Worm (Caenorhabditis elegans): ENCODE results near the gene F34D10.9.
A peak's percentile ranks its signal among the peaks of the same experiment; 100 is the strongest.

F34D10.9 gene

ce11 chrIII:3742090-3742489, 12.7 kb upstream of the F34D10.9 start:
- TF ChIP-seq fkh-2 (tag; optimal IDR thresholded peaks at IDR 0.05) (no peak), mml-1 (tag; optimal IDR thresholded peaks at IDR 0.05) (no peak), nhr-67 (tag; optimal IDR thresholded peaks at IDR 0.05) (no peak), nhr-77 (tag; optimal IDR thresholded peaks at IDR 0.05) (no peak), jun-1 (tag; optimal IDR thresholded peaks at IDR 0.05) (no peak), lsy-12 (tag; optimal IDR thresholded peaks at IDR 0.05) (no peak), nhr-11 (tag; optimal IDR thresholded peaks at IDR 0.05) (no peak), tbx-2 (tag; optimal IDR thresholded peaks at IDR 0.05) (no peak), elt-2 (tag; optimal IDR thresholded peaks at IDR 0.05) (no peak), nhr-237 (tag; optimal IDR thresholded peaks at IDR 0.05) (no peak), fos-1 (tag; optimal IDR thresholded peaks at IDR 0.05) (no peak)

- TF ChIP-seq fkh-2 (tag; optimal IDR thresholded peaks at IDR 0.05): no peak
- no peak for TF ChIP-seq nhr-237 (tag; optimal IDR thresholded peaks at IDR 0.05)
- TF ChIP-seq egl-27 (tag; optimal IDR thresholded peaks at IDR 0.05): no peak
- no peak for TF ChIP-seq lin-39 (tag; optimal IDR thresholded peaks at IDR 0.05)
- TF ChIP-seq pha-4 (tag; optimal IDR thresholded peaks at IDR 0.05): no peak
- TF ChIP-seq zag-1 (tag; optimal IDR thresholded peaks at IDR 0.05): no peak
- TF ChIP-seq R02D3.7 (tag; optimal IDR thresholded peaks at IDR 0.05): no peak
Observed at ce11 chrIII:3738331-3738730, 8.9 kb upstream of the F34D10.9 start.

DNA sequence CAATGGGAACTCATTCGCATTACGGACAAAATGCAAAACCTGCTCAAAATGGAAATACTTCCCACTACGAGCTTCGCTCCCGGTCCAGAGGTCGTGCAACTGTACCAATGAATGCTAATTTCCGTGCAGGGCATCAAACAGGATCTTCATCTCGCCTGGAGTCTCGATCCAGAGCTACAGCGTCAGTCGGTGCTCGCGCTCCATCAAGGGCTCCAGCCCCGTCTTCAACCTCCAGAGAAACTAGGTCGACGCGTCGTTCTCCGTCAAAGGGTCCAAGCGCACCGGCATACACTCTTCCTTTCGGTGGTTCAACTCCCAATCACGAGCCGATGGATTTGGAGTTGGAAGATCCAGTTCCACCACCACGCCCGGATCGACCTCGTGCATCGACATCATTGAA, 8.3 kb upstream of the F34D10.9 start:
- no peak for TF ChIP-seq aly-2 (tag; optimal IDR thresholded peaks at IDR 0.05)
- no peak for TF ChIP-seq nhr-67 (tag; optimal IDR thresholded peaks at IDR 0.05)
- TF ChIP-seq daf-12 (tag; optimal IDR thresholded peaks at IDR 0.05): no peak
- no peak for TF ChIP-seq zag-1 (tag; optimal IDR thresholded peaks at IDR 0.05)
- TF ChIP-seq elt-2 (tag; optimal IDR thresholded peaks at IDR 0.05): no peak
- TF ChIP-seq nhr-77 (tag; optimal IDR thresholded peaks at IDR 0.05): no peak
- no peak for TF ChIP-seq pqm-1 (tag; optimal IDR thresholded peaks at IDR 0.05)
- no peak for TF ChIP-seq nhr-12 (tag; optimal IDR thresholded peaks at IDR 0.05)
- TF ChIP-seq ceh-28 (tag; optimal IDR thresholded peaks at IDR 0.05): no peak
- TF ChIP-seq ztf-11 (tag; optimal IDR thresholded peaks at IDR 0.05): no peak
- no peak for TF ChIP-seq nhr-76 (tag; optimal IDR thresholded peaks at IDR 0.05)
- no peak for TF ChIP-seq fkh-10 (GFP tag; optimal IDR thresholded peaks at IDR 0.05)
- no peak for TF ChIP-seq ceh-9 (tag; optimal IDR thresholded peaks at IDR 0.05)
- TF ChIP-seq nhr-237 (tag; optimal IDR thresholded peaks at IDR 0.05): no peak
- no peak for TF ChIP-seq ama-1 (optimal IDR thresholded peaks at IDR 0.05)
- TF ChIP-seq jun-1 (tag; optimal IDR thresholded peaks at IDR 0.05): no peak
- no peak for TF ChIP-seq lin-15B (tag; optimal IDR thresholded peaks at IDR 0.05)
- TF ChIP-seq hmg-11 (tag; optimal IDR thresholded peaks at IDR 0.05): no peak
- TF ChIP-seq egl-5 (tag; optimal IDR thresholded peaks at IDR 0.05): no peak

DNA sequence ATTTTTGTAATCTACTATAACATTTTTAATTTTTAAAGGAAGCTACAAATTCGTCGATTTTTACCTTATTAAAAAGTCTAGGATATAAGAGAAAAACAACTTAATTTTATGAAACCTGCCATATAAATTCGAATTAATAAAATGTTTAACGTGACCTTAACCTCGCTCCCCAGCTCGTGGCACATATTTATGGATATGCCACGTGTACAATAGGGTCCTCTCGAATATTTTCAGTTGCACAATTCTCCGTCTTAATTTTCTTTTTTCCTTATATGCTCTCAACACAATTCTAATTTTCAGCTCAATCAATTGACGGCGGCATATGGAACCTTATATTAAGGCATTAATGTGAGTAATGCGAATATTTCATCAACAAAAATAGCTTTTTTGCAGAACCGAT, 6.9 kb upstream of the F34D10.9 start, which contains the start of gene F34D10.4:
F34D10.4 (plus strand) TSS at position 301 of the 400 bp plus-strand sequence.
- TF ChIP-seq nhr-43 (tag; optimal IDR thresholded peaks at IDR 0.05; ENCODE audit: poor library complexity, severe bottlenecking): peak; percentile 50
- TF ChIP-seq ama-1 (optimal IDR thresholded peaks at IDR 0.05): no peak
- no peak for TF ChIP-seq nfya-1 (tag; optimal IDR thresholded peaks at IDR 0.05; ENCODE audit: insufficient read depth)
- TF ChIP-seq elt-3 (tag; optimal IDR thresholded peaks at IDR 0.05): no peak

ce11 chrIII:3735509-3736255, 6.3 kb upstream of the F34D10.9 start:
- TF ChIP-seq nfya-1 (tag; optimal IDR thresholded peaks at IDR 0.05; ENCODE audit: insufficient read depth): peak; percentile 13
- no peak for TF ChIP-seq pqm-1 (tag; optimal IDR thresholded peaks at IDR 0.05)
- TF ChIP-seq ama-1 (optimal IDR thresholded peaks at IDR 0.05): peak; percentile 78

- TF ChIP-seq pqm-1 (tag; optimal IDR thresholded peaks at IDR 0.05) (no peak), nhr-67 (tag; optimal IDR thresholded peaks at IDR 0.05) (no peak), egl-27 (tag; optimal IDR thresholded peaks at IDR 0.05) (no peak), pha-4 (tag; optimal IDR thresholded peaks at IDR 0.05) (peak; percentile 18), tbx-2 (tag; optimal IDR thresholded peaks at IDR 0.05) (no peak), nhr-23 (tag; optimal IDR thresholded peaks at IDR 0.05) (no peak), zag-1 (tag; optimal IDR thresholded peaks at IDR 0.05) (no peak), unc-39 (tag; optimal IDR thresholded peaks at IDR 0.05) (no peak), mml-1 (tag; optimal IDR thresholded peaks at IDR 0.05) (no peak), ceh-9 (tag; optimal IDR thresholded peaks at IDR 0.05) (no peak), nhr-76 (tag; optimal IDR thresholded peaks at IDR 0.05) (no peak), lin-39 (tag; optimal IDR thresholded peaks at IDR 0.05) (peak; percentile 13), ama-1 (optimal IDR thresholded peaks at IDR 0.05) (no peak), elt-2 (tag; optimal IDR thresholded peaks at IDR 0.05) (no peak), nfya-1 (tag; optimal IDR thresholded peaks at IDR 0.05; ENCODE audit: insufficient read depth) (peak; percentile 27), egl-5 (tag; optimal IDR thresholded peaks at IDR 0.05) (no peak), ztf-4 (tag; optimal IDR thresholded peaks at IDR 0.05) (no peak), eor-1 (tag; optimal IDR thresholded peaks at IDR 0.05) (no peak), elt-1 (tag; optimal IDR thresholded peaks at IDR 0.05) (no peak), skn-1 (tag; optimal IDR thresholded peaks at IDR 0.05) (no peak), jun-1 (tag; optimal IDR thresholded peaks at IDR 0.05) (no peak), lin-15B (tag; optimal IDR thresholded peaks at IDR 0.05) (peak; percentile 50), daf-12 (tag; optimal IDR thresholded peaks at IDR 0.05) (no peak)
Observed at ce11 chrIII:3734990-3735389, 5.6 kb upstream of the F34D10.9 start, which contains the start of gene evl-18. Gene evl-18 (minus strand): TSS chrIII:3735039.
